Worm (Caenorhabditis elegans) whole organism, late embryonic: Measurements from ENCODE around the gene mrp-5.

Source experiments
- C08G9.2 ChIP-seq: sonication (generic microtip); optimal IDR thresholded peaks from 2 replicates; lab custom pipeline; 2016; ENCODE audit warnings: mild to moderate bottlenecking, missing genetic modification characterization, moderate library complexity, missing compliant biosample characterization
- C38D4.7 ChIP-seq: fragments of 200-800 bp; sonication (Bioruptor generic); optimal IDR thresholded peaks from 2 replicates; lab custom pipeline; 2018; ENCODE audit warnings: mild to moderate bottlenecking, missing genetic modification characterization, moderate library complexity, missing compliant biosample characterization
- Y22D7AL.16 ChIP-seq: sonication (generic microtip); optimal IDR thresholded peaks from 2 replicates; lab custom pipeline; 2016; ENCODE audit warnings: missing genetic modification characterization, missing compliant biosample characterization
- ceh-18 ChIP-seq: sonication (generic microtip); optimal IDR thresholded peaks from 2 replicates; lab custom pipeline; 2016; ENCODE audit warnings: missing genetic modification characterization, missing compliant biosample characterization
- ceh-19 ChIP-seq: fragments of 200-800 bp; sonication (Bioruptor generic); optimal IDR thresholded peaks from 2 replicates; lab custom pipeline; 2018; ENCODE audit warnings: mild to moderate bottlenecking, missing genetic modification characterization, missing compliant biosample characterization
- ceh-30 ChIP-seq: fragments of 150-350 bp; optimal IDR thresholded peaks from 2 replicates; lab custom pipeline; 2014; ENCODE audit warnings: missing biosample characterization, missing genetic modification characterization
- ceh-31 ChIP-seq: sonication (generic microtip); optimal IDR thresholded peaks from 2 replicates; lab custom pipeline; 2016; ENCODE audit warnings: missing genetic modification characterization, missing compliant biosample characterization
- ceh-34 ChIP-seq: sonication (generic microtip); optimal IDR thresholded peaks from 2 replicates; lab custom pipeline; 2016; ENCODE audit warnings: mild to moderate bottlenecking, missing genetic modification characterization, missing compliant biosample characterization
- ceh-45 ChIP-seq: fragments of 200-800 bp; sonication (Bioruptor generic); IDR thresholded peaks from 2 replicates; pipeline ENCODE4 v1.3.6; 2022; ENCODE audit warnings: missing genetic modification reagents, missing genetic modification characterization, missing compliant biosample characterization
- ceh-48 ChIP-seq: sonication (generic microtip); optimal IDR thresholded peaks from 2 replicates; lab custom pipeline; 2016; ENCODE audit warnings: missing genetic modification characterization, inconsistent platforms, missing compliant biosample characterization
- ceh-6 ChIP-seq: fragments of 200-800 bp; sonication (Bioruptor generic); optimal IDR thresholded peaks from 2 replicates; lab custom pipeline; 2018; ENCODE audit warnings: mild to moderate bottlenecking, missing genetic modification characterization, missing compliant biosample characterization
- ceh-9 ChIP-seq: sonication (generic microtip); optimal IDR thresholded peaks from 2 replicates; lab custom pipeline; 2016; ENCODE audit warnings: mild to moderate bottlenecking, missing genetic modification characterization, inconsistent platforms, missing compliant biosample characterization
- che-1 ChIP-seq: sonication (generic microtip); optimal IDR thresholded peaks from 2 replicates; lab custom pipeline; 2016; ENCODE audit warnings: mild to moderate bottlenecking, missing genetic modification characterization, missing compliant biosample characterization
- dmd-4 ChIP-seq: sonication (generic microtip); optimal IDR thresholded peaks from 2 replicates; lab custom pipeline; 2016; ENCODE audit warnings: borderline replicate concordance, missing genetic modification characterization, missing compliant biosample characterization
- eyg-1 ChIP-seq: sonication (generic microtip); optimal IDR thresholded peaks from 2 replicates; lab custom pipeline; 2016; ENCODE audit warnings: missing genotype, missing genetic modification characterization, missing compliant biosample characterization
- fax-1 ChIP-seq: sonication (generic microtip); optimal IDR thresholded peaks from 2 replicates; lab custom pipeline; 2016; ENCODE audit warnings: missing genotype, missing genetic modification characterization, missing compliant biosample characterization
- fkh-10 ChIP-seq: fragments of 150-350 bp; optimal IDR thresholded peaks from 2 replicates; lab custom pipeline; 2014; ENCODE audit warnings: missing biosample characterization, missing genetic modification reagents, missing genetic modification characterization
- fkh-6 ChIP-seq: sonication (generic microtip); optimal IDR thresholded peaks from 2 replicates; lab custom pipeline; 2016; ENCODE audit warnings: missing genetic modification characterization, missing compliant biosample characterization
- gmeb-2 ChIP-seq: sonication (generic microtip); optimal IDR thresholded peaks from 2 replicates; lab custom pipeline; 2016; ENCODE audit warnings: missing genetic modification characterization, inconsistent platforms, missing compliant biosample characterization
- hlh-13 ChIP-seq: fragments of 200-800 bp; sonication (Bioruptor generic); optimal IDR thresholded peaks from 2 replicates; lab custom pipeline; 2018; ENCODE audit warnings: mild to moderate bottlenecking, missing genetic modification characterization, missing compliant biosample characterization
- hlh-30 ChIP-seq: sonication (generic microtip); optimal IDR thresholded peaks from 2 replicates; lab custom pipeline; 2017; ENCODE audit warnings: antibody characterized with exemption, missing genetic modification characterization, missing compliant biosample characterization; ENCODE audit not compliant: insufficient read depth
- hlh-6 ChIP-seq: sonication (generic microtip); optimal IDR thresholded peaks from 2 replicates; lab custom pipeline; 2016; ENCODE audit warnings: missing genotype, missing genetic modification characterization, missing compliant biosample characterization
- hlh-8 ChIP-seq: sonication (generic microtip); optimal IDR thresholded peaks from 2 replicates; lab custom pipeline; 2016; ENCODE audit warnings: missing genotype, missing genetic modification characterization, missing compliant biosample characterization
- lim-6 ChIP-seq: sonication (generic microtip); optimal IDR thresholded peaks from 2 replicates; lab custom pipeline; 2016; ENCODE audit warnings: missing genetic modification characterization, missing compliant biosample characterization
- mec-3 ChIP-seq: sonication (generic microtip); optimal IDR thresholded peaks from 2 replicates; lab custom pipeline; 2016; ENCODE audit warnings: borderline replicate concordance, missing genetic modification characterization, missing compliant biosample characterization
- nfya-1 ChIP-seq: sonication (generic microtip); optimal IDR thresholded peaks from 2 replicates; lab custom pipeline; 2017; ENCODE audit warnings: missing genetic modification characterization, mild to moderate bottlenecking, missing compliant biosample characterization, antibody characterized with exemption, moderate library complexity
- nhr-11 ChIP-seq: fragments of 150-350 bp; optimal IDR thresholded peaks from 2 replicates; lab custom pipeline; 2014; ENCODE audit warnings: missing biosample characterization, missing genetic modification characterization
- odd-2 ChIP-seq: sonication (generic microtip); optimal IDR thresholded peaks from 2 replicates; lab custom pipeline; 2017; ENCODE audit warnings: antibody characterized with exemption, mild to moderate bottlenecking, missing genetic modification characterization, missing compliant biosample characterization
- pag-3 ChIP-seq: sonication (generic microtip); optimal IDR thresholded peaks from 2 replicates; lab custom pipeline; 2016; ENCODE audit warnings: missing compliant biosample characterization, missing genetic modification characterization, borderline replicate concordance
- pat-9 ChIP-seq: fragments of 200-800 bp; sonication (Bioruptor generic); optimal IDR thresholded peaks from 2 replicates; lab custom pipeline; 2018; ENCODE audit warnings: mild to moderate bottlenecking, missing genetic modification characterization, moderate library complexity, missing compliant biosample characterization
- pax-1 ChIP-seq: fragments of 150-350 bp; optimal IDR thresholded peaks from 2 replicates; lab custom pipeline; 2014; ENCODE audit warnings: missing biosample characterization, missing genetic modification characterization
- pha-2 ChIP-seq: sonication (generic microtip); optimal IDR thresholded peaks from 2 replicates; lab custom pipeline; 2017; ENCODE audit warnings: mild to moderate bottlenecking, missing genetic modification characterization, missing compliant biosample characterization
- pqm-1 ChIP-seq: sonication (generic microtip); optimal IDR thresholded peaks from 2 replicates; lab custom pipeline; 2016; ENCODE audit warnings: missing genetic modification characterization, missing compliant biosample characterization
- ref-2 ChIP-seq: sonication (generic microtip); optimal IDR thresholded peaks from 2 replicates; lab custom pipeline; 2016; ENCODE audit warnings: missing genetic modification characterization, missing compliant biosample characterization
- sox-4 ChIP-seq: sonication (generic microtip); optimal IDR thresholded peaks from 2 replicates; lab custom pipeline; 2017; ENCODE audit warnings: mild to moderate bottlenecking, missing genetic modification characterization, inconsistent platforms, missing compliant biosample characterization
- ttx-3 ChIP-seq: sonication (generic microtip); optimal IDR thresholded peaks from 2 replicates; lab custom pipeline; 2016; ENCODE audit warnings: missing genetic modification reagents, missing genetic modification characterization, missing compliant biosample characterization
- unc-3 ChIP-seq, 2 experiments: fragments of 200-800 bp in 1 of 2; sonication (Bioruptor generic) in 1 of 2; sonication (generic microtip) in 1 of 2; conservative IDR thresholded peaks in 1 of 2; optimal IDR thresholded peaks in 1 of 2; 2 replicates each; pipeline versions ENCODE4 v1.3.6 to Lab custom; 2016 to 2022; ENCODE audit warnings: missing compliant biosample characterization in 2 of 2, missing genetic modification characterization in 2 of 2, missing genetic modification reagents in 1 of 2
- unc-42 ChIP-seq: sonication (generic microtip); optimal IDR thresholded peaks from 2 replicates; lab custom pipeline; 2016; ENCODE audit warnings: missing genotype, missing genetic modification characterization, missing compliant biosample characterization
- zip-5 ChIP-seq: sonication (generic microtip); optimal IDR thresholded peaks from 2 replicates; lab custom pipeline; 2016; ENCODE audit warnings: missing genetic modification characterization, missing compliant biosample characterization
- ztf-16 ChIP-seq: sonication (generic microtip); optimal IDR thresholded peaks from 2 replicates; lab custom pipeline; 2017; ENCODE audit warnings: missing genetic modification characterization, missing compliant biosample characterization

Gene mrp-5

DNA sequence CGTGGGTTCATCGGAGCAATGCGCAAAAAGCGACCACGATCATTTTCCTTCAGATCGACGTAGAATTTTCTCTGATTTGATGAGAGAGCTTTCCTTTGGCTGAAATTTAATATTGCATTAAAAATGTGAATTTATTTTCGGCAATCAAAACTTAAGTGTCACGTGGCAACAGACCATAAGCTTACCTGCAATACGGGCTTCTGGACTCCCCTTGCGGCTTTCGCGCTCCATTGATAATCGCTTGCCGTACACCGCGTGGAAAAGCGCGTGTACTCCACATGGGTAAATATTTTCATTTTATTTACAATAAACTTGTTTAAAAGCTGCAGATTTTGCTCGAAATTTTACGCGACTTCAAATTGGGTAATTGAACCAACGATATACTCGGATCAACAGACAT lies 36.4 kb upstream of the mrp-5 start, which contains the start of gene plp-2:
Gene plp-2, minus strand, starts transcription at position 280 of the 400 bp plus-strand sequence.
- TF ChIP-seq C08G9.2 (tag; lab: Kevin White, UChicago), result no peak
- TF ChIP-seq hlh-30 (tag; lab: Kevin White, UChicago), result peak; percentile 30
- peak; percentile 38 for TF ChIP-seq pax-1 (tag; lab: Kevin White, UChicago)

DNA sequence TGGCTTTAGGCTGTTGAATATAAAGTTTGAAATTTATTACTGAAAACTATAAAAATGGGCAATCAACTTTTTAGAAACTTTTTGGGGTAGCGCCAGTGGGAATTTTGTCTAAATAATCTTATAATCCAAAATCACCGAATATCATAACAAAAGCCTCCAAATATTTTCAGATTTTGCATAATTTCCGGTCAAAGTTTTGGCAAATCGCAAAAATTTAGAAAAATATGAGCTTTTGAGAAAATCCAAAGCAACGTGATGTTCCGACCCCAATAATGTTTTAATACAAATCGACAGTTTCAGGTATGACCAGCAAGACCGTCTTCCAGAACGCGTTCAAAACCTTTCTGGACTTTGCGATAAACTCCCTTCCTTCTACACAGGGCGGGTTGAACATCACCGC lies 33.3 kb upstream of the mrp-5 start, which contains the start of gene emre-1:
Gene emre-1, plus strand, starts transcription at position 301 of the 400 bp plus-strand sequence.
- TF ChIP-seq fkh-10 (GFP tag; lab: Kevin White, UChicago), result no peak
- TF ChIP-seq pha-2, result no peak
- no peak for TF ChIP-seq ceh-34 (tag; lab: Kevin White, UChicago)
- no peak for TF ChIP-seq C38D4.7 (GFP tag; lab: Kevin White, UChicago)
- TF ChIP-seq hlh-8 (tag; lab: Kevin White, UChicago), result no peak
- no peak for TF ChIP-seq fkh-6 (tag; lab: Kevin White, UChicago)
- no peak for TF ChIP-seq Y22D7AL.16 (tag; lab: Kevin White, UChicago)
- TF ChIP-seq pag-3 (tag; lab: Kevin White, UChicago), result no peak
- TF ChIP-seq dmd-4 (tag; lab: Kevin White, UChicago), result no peak
- TF ChIP-seq zip-5, result no peak
- no peak for TF ChIP-seq fax-1 (tag; lab: Kevin White, UChicago)
- no peak for TF ChIP-seq mec-3 (tag; lab: Kevin White, UChicago)
- no peak for TF ChIP-seq nfya-1 (tag; lab: Kevin White, UChicago)
- TF ChIP-seq gmeb-2 (tag; lab: Kevin White, UChicago), result no peak
- no peak for TF ChIP-seq ceh-45 (GFP tag; lab: Robert Waterston, UW)
- TF ChIP-seq eyg-1 (tag; lab: Kevin White, UChicago), result no peak
- no peak for TF ChIP-seq pat-9
- no peak for TF ChIP-seq che-1

DNA sequence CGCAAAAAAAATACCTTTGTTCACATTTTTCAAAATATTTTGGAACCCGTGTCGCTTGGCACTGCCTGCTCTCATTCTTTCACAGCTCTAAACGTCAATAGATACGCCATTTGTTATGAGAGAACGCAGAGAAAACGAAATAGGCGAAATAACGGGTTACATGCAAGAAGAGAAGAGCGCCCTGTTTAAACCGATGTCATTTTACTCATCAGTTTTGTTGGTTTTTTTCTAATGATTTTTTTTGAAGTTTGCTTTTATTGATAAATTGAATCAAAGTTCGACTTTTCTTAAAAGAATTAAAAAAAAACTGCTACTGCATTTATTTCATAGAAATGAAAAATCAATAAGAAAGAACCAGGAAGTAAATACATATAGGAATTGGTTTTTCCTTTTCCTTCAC lies 32.6 kb upstream of the mrp-5 start:
- TF ChIP-seq lim-6, result no peak
- TF ChIP-seq nfya-1 (tag; lab: Kevin White, UChicago), result peak; percentile 3
- TF ChIP-seq sox-4 (tag; lab: Kevin White, UChicago), result no peak
- no peak for TF ChIP-seq fax-1 (tag; lab: Kevin White, UChicago)

DNA sequence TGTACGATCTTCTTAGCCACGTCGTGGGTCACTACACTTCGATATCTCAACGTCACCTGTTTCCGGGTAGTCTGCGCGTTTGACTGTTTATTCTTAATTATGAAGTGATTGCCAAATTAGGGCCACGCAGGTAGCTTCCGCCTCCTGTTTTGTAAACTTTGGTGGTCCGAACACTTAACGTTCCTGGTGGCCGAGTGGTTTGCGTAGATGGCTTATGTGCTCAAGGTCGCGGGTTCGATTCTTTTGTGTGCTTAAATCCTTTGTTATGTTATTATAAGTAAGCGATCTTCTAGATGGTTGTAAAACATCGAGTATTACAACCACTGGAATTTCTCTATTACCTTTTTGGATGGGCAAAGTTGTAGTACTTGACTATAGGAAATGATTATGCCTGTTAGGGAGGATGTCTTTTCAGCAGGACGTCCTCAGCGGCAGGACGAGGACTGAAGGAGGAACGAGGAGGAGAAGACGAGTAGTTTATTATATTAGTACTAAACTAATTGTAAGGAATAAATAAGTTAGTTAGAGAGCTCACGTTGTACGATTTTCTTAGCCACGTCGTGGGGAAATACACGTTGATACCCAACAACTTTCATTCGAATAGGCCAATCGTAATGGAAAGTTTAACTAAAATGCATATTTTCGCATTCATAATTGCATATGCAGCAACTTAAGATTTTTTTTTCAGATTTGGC lies 30.9 kb upstream of the mrp-5 start:
- no peak for TF ChIP-seq pqm-1 (tag; lab: Kevin White, UChicago)
- TF ChIP-seq ztf-16 (tag; lab: Kevin White, UChicago), result no peak
- TF ChIP-seq unc-42 (tag; lab: Kevin White, UChicago), result peak; percentile 81
- no peak for TF ChIP-seq C08G9.2 (tag; lab: Kevin White, UChicago)
- TF ChIP-seq, all 69 proteins: peak for 1

DNA sequence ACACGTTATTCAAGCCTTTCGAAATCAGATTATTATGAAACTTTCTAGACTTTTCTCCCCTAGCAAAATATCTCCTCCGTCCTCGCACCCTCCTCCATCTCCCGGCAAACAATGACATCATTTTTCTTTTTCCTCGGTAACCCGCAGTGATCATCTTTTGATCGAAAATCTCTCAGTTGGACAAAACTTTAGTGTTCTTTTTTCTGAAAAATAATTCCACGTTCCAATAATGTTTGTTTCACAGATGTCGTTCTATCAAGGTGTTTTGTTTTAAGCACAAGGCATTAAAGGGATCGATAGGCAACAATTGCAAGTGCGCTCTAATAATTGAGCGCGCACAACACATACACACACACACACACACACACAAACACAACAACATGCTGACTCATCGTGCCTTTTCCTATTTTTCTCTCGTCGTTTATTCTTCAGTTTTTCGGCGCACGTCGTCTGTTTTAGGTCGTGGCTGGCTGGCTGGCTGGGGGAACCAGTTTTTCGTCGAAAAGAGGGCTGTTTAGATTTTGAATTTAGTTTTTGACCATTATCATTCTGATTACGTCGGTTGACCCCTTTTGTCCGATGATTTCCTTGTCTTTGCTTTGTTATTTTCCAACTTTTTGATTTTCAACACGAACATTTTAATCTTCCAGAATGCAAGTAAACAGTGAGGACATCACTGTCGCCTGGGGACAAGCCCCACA lies 29.5 kb upstream of the mrp-5 start, which contains the start of gene F20D1.3:
Gene F20D1.3, plus strand, starts transcription at position 651 of the 701 bp plus-strand sequence.
- peak; percentile 67 for TF ChIP-seq ref-2 (tag; lab: Kevin White, UChicago)
- peak; percentile 50 for TF ChIP-seq ceh-48
- peak; percentile 25 for TF ChIP-seq nfya-1 (tag; lab: Kevin White, UChicago)
- no peak for TF ChIP-seq che-1
- no peak for TF ChIP-seq nhr-11
- no peak for TF ChIP-seq hlh-8 (tag; lab: Kevin White, UChicago)
- TF ChIP-seq fkh-10 (GFP tag; lab: Kevin White, UChicago), result no peak
- TF ChIP-seq odd-2 (tag; lab: Kevin White, UChicago), result no peak
- no peak for TF ChIP-seq ttx-3 (tag; lab: Kevin White, UChicago)
- TF ChIP-seq ceh-6 (GFP tag; lab: Kevin White, UChicago), result no peak
- TF ChIP-seq zip-5, result no peak
- no peak for TF ChIP-seq ceh-30 (tag; lab: Kevin White, UChicago)
- no peak for TF ChIP-seq mec-3 (tag; lab: Kevin White, UChicago)
- no peak for TF ChIP-seq ceh-9 (tag; lab: Kevin White, UChicago)
- TF ChIP-seq hlh-13, result peak; percentile 28
- no peak for TF ChIP-seq ceh-19 (GFP tag; lab: Kevin White, UChicago)
- no peak for TF ChIP-seq unc-3 (GFP tag; conservative IDR thresholded peaks at IDR 0.05; lab: Robert Waterston, UW)
- no peak for TF ChIP-seq unc-3 (tag; optimal IDR thresholded peaks at IDR 0.05; lab: Kevin White, UChicago)
- no peak for TF ChIP-seq hlh-6 (tag; lab: Kevin White, UChicago)
- peak; percentile 53 for TF ChIP-seq ceh-18
- TF ChIP-seq C08G9.2 (tag; lab: Kevin White, UChicago), result no peak
- TF ChIP-seq ceh-31 (tag; lab: Kevin White, UChicago), result peak; percentile 71
